Worm (Caenorhabditis elegans): ENCODE measurements around the gene tra-3.
A peak's percentile ranks its signal among the peaks of the same experiment; 100 is the strongest.

ce11 chrIV:14483427-14483826, 39.4 kb upstream of the tra-3 start:
- TF ChIP-seq ceh-16 (tag; optimal IDR thresholded peaks at IDR 0.05) (no peak), nhr-28 (tag; optimal IDR thresholded peaks at IDR 0.05) (no peak), pqm-1 (tag; optimal IDR thresholded peaks at IDR 0.05) (peak; percentile 12), unc-39 (tag; optimal IDR thresholded peaks at IDR 0.05) (no peak), elt-2 (tag; optimal IDR thresholded peaks at IDR 0.05) (peak; percentile 29), nhr-23 (tag; optimal IDR thresholded peaks at IDR 0.05) (no peak)

All from whole organism, L3 larva.